Worm (Caenorhabditis elegans) whole organism, late embryonic: ENCODE data around the gene R09F10.8.

Source experiments
- C38D4.7 ChIP-seq: fragments of 200-800 bp; sonication (Bioruptor generic); optimal IDR thresholded peaks from 2 replicates; lab custom pipeline; 2018; ENCODE audit warnings: mild to moderate bottlenecking, missing genetic modification characterization, moderate library complexity, missing compliant biosample characterization
- F13H6.1 ChIP-seq: sonication (generic microtip); optimal IDR thresholded peaks from 2 replicates; lab custom pipeline; 2016; ENCODE audit warnings: missing genetic modification characterization, missing compliant biosample characterization
- K09A11.1 ChIP-seq: sonication (generic microtip); optimal IDR thresholded peaks from 2 replicates; lab custom pipeline; 2017; ENCODE audit warnings: antibody characterized with exemption, mild to moderate bottlenecking, missing genetic modification characterization, missing compliant biosample characterization; ENCODE audit not compliant: insufficient read depth
- ahr-1 ChIP-seq: sonication (generic microtip); optimal IDR thresholded peaks from 2 replicates; lab custom pipeline; 2016; ENCODE audit warnings: missing genetic modification characterization, missing compliant biosample characterization
- ceh-18 ChIP-seq: sonication (generic microtip); optimal IDR thresholded peaks from 2 replicates; lab custom pipeline; 2016; ENCODE audit warnings: missing genetic modification characterization, missing compliant biosample characterization
- ceh-19 ChIP-seq: fragments of 200-800 bp; sonication (Bioruptor generic); optimal IDR thresholded peaks from 2 replicates; lab custom pipeline; 2018; ENCODE audit warnings: mild to moderate bottlenecking, missing genetic modification characterization, missing compliant biosample characterization
- ceh-22 ChIP-seq: sonication (generic microtip); optimal IDR thresholded peaks from 2 replicates; lab custom pipeline; 2017; ENCODE audit warnings: missing biosample characterization, missing genetic modification characterization
- ceh-24 ChIP-seq: sonication (generic microtip); optimal IDR thresholded peaks from 2 replicates; lab custom pipeline; 2016; ENCODE audit warnings: mild to moderate bottlenecking, missing genetic modification characterization, missing compliant biosample characterization
- ceh-30 ChIP-seq: fragments of 150-350 bp; optimal IDR thresholded peaks from 2 replicates; lab custom pipeline; 2014; ENCODE audit warnings: missing biosample characterization, missing genetic modification characterization
- ceh-31 ChIP-seq: sonication (generic microtip); optimal IDR thresholded peaks from 2 replicates; lab custom pipeline; 2016; ENCODE audit warnings: missing genetic modification characterization, missing compliant biosample characterization
- ceh-34 ChIP-seq: sonication (generic microtip); optimal IDR thresholded peaks from 2 replicates; lab custom pipeline; 2016; ENCODE audit warnings: mild to moderate bottlenecking, missing genetic modification characterization, missing compliant biosample characterization
- ceh-45 ChIP-seq: fragments of 200-800 bp; sonication (Bioruptor generic); IDR thresholded peaks from 2 replicates; pipeline ENCODE4 v1.3.6; 2022; ENCODE audit warnings: missing genetic modification reagents, missing genetic modification characterization, missing compliant biosample characterization
- ceh-48 ChIP-seq: sonication (generic microtip); optimal IDR thresholded peaks from 2 replicates; lab custom pipeline; 2016; ENCODE audit warnings: missing genetic modification characterization, inconsistent platforms, missing compliant biosample characterization
- ceh-6 ChIP-seq: fragments of 200-800 bp; sonication (Bioruptor generic); optimal IDR thresholded peaks from 2 replicates; lab custom pipeline; 2018; ENCODE audit warnings: mild to moderate bottlenecking, missing genetic modification characterization, missing compliant biosample characterization
- ceh-9 ChIP-seq: sonication (generic microtip); optimal IDR thresholded peaks from 2 replicates; lab custom pipeline; 2016; ENCODE audit warnings: mild to moderate bottlenecking, missing genetic modification characterization, inconsistent platforms, missing compliant biosample characterization
- elt-2 ChIP-seq: sonication (generic microtip); optimal IDR thresholded peaks from 2 replicates; lab custom pipeline; 2016; ENCODE audit warnings: missing genetic modification reagents, missing genetic modification characterization, missing compliant biosample characterization
- ets-4 ChIP-seq: sonication (generic microtip); optimal IDR thresholded peaks from 2 replicates; lab custom pipeline; 2016; ENCODE audit warnings: missing genetic modification characterization, missing compliant biosample characterization
- fkh-10 ChIP-seq: fragments of 150-350 bp; optimal IDR thresholded peaks from 2 replicates; lab custom pipeline; 2014; ENCODE audit warnings: missing biosample characterization, missing genetic modification reagents, missing genetic modification characterization
- fkh-6 ChIP-seq: sonication (generic microtip); optimal IDR thresholded peaks from 2 replicates; lab custom pipeline; 2016; ENCODE audit warnings: missing genetic modification characterization, missing compliant biosample characterization
- gmeb-2 ChIP-seq: sonication (generic microtip); optimal IDR thresholded peaks from 2 replicates; lab custom pipeline; 2016; ENCODE audit warnings: missing genetic modification characterization, inconsistent platforms, missing compliant biosample characterization
- hlh-13 ChIP-seq: fragments of 200-800 bp; sonication (Bioruptor generic); optimal IDR thresholded peaks from 2 replicates; lab custom pipeline; 2018; ENCODE audit warnings: mild to moderate bottlenecking, missing genetic modification characterization, missing compliant biosample characterization
- hlh-8 ChIP-seq: sonication (generic microtip); optimal IDR thresholded peaks from 2 replicates; lab custom pipeline; 2016; ENCODE audit warnings: missing genotype, missing genetic modification characterization, missing compliant biosample characterization
- lim-6 ChIP-seq: sonication (generic microtip); optimal IDR thresholded peaks from 2 replicates; lab custom pipeline; 2016; ENCODE audit warnings: missing genetic modification characterization, missing compliant biosample characterization
- lin-11 ChIP-seq: fragments of 200-800 bp; sonication (Bioruptor generic); optimal IDR thresholded peaks from 2 replicates; lab custom pipeline; 2018; ENCODE audit warnings: mild to moderate bottlenecking, missing genetic modification characterization, missing compliant biosample characterization
- madf-2 ChIP-seq: sonication (generic microtip); optimal IDR thresholded peaks from 2 replicates; lab custom pipeline; 2017; ENCODE audit warnings: missing genetic modification characterization, missing compliant biosample characterization
- mec-3 ChIP-seq: sonication (generic microtip); optimal IDR thresholded peaks from 2 replicates; lab custom pipeline; 2016; ENCODE audit warnings: borderline replicate concordance, missing genetic modification characterization, missing compliant biosample characterization
- nfya-1 ChIP-seq: sonication (generic microtip); optimal IDR thresholded peaks from 2 replicates; lab custom pipeline; 2017; ENCODE audit warnings: missing genetic modification characterization, mild to moderate bottlenecking, missing compliant biosample characterization, antibody characterized with exemption, moderate library complexity
- npax-4 ChIP-seq: sonication (generic microtip); optimal IDR thresholded peaks from 2 replicates; lab custom pipeline; 2016; ENCODE audit warnings: missing genetic modification characterization, missing compliant biosample characterization
- pag-3 ChIP-seq: sonication (generic microtip); optimal IDR thresholded peaks from 2 replicates; lab custom pipeline; 2016; ENCODE audit warnings: missing compliant biosample characterization, missing genetic modification characterization, borderline replicate concordance
- pros-1 ChIP-seq: fragments of 150-350 bp; optimal IDR thresholded peaks from 2 replicates; lab custom pipeline; 2014; ENCODE audit warnings: missing biosample characterization, missing genetic modification reagents, missing genetic modification characterization
- ref-2 ChIP-seq: sonication (generic microtip); optimal IDR thresholded peaks from 2 replicates; lab custom pipeline; 2016; ENCODE audit warnings: missing genetic modification characterization, missing compliant biosample characterization
- rnt-1 ChIP-seq: sonication (generic microtip); optimal IDR thresholded peaks from 2 replicates; lab custom pipeline; 2016; ENCODE audit warnings: missing genetic modification characterization, missing compliant biosample characterization
- sox-2 ChIP-seq: fragments of 200-800 bp; sonication (Bioruptor generic); IDR thresholded peaks from 2 replicates; pipeline ENCODE4 v1.3.6; 2022; ENCODE audit warnings: missing genetic modification reagents, missing genetic modification characterization, missing compliant biosample characterization
- syd-9 ChIP-seq: sonication (generic microtip); optimal IDR thresholded peaks from 2 replicates; lab custom pipeline; 2016; ENCODE audit warnings: mild to moderate bottlenecking, missing genetic modification characterization, moderate library complexity, missing compliant biosample characterization
- unc-3 ChIP-seq, 2 experiments: fragments of 200-800 bp in 1 of 2; sonication (Bioruptor generic) in 1 of 2; sonication (generic microtip) in 1 of 2; conservative IDR thresholded peaks in 1 of 2; optimal IDR thresholded peaks in 1 of 2; 2 replicates each; pipeline versions ENCODE4 v1.3.6 to Lab custom; 2016 to 2022; ENCODE audit warnings: missing compliant biosample characterization in 2 of 2, missing genetic modification characterization in 2 of 2, missing genetic modification reagents in 1 of 2

Gene R09F10.8

ce11 chrX:8350984-8351383, 24.7 kb upstream of the R09F10.8 start, which contains the start of gene npr-28:
TSS of gene npr-28 (minus strand) at chrX:8351084.
- TF ChIP-seq unc-3 (GFP tag; conservative IDR thresholded peaks at IDR 0.05; lab: Robert Waterston, UW) (no peak), unc-3 (tag; optimal IDR thresholded peaks at IDR 0.05; lab: Kevin White, UChicago) (no peak), ceh-9 (tag; lab: Kevin White, UChicago) (no peak), ceh-6 (no peak), lim-6 (tag; lab: Kevin White, UChicago) (no peak), hlh-8 (tag; lab: Kevin White, UChicago) (no peak), ceh-31 (tag; lab: Kevin White, UChicago) (no peak), ceh-19 (no peak), ahr-1 (tag; lab: Kevin White, UChicago) (no peak), ceh-18 (tag; lab: Kevin White, UChicago) (no peak), hlh-13 (GFP tag; lab: Kevin White, UChicago) (no peak), npax-4 (tag; lab: Kevin White, UChicago) (no peak), pros-1 (tag; lab: Kevin White, UChicago) (no peak), rnt-1 (tag; lab: Kevin White, UChicago) (no peak), fkh-10 (GFP tag; lab: Kevin White, UChicago) (no peak)

DNA sequence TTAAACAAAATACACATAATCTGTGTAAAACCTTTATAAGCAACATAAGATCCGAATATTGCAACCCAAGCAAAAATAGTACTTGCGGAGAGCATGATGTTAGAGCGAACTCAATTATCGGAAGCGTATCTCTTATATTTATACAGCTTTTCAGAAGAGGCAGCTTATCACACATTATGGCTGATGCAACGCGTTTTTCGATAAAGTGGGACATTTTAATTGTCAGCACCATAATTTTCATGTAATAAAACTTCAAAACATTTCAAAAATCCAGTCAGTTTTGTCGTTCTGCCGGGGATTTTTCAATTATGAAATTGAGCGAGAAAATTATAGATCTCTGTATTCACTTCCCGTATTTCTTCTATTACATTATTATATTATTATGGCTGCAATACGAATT, 20.0 kb upstream of the R09F10.8 start, which contains the start of gene drd-5:
Gene drd-5 (minus strand): TSS at position 101 of the 400 bp plus-strand sequence.
- TF ChIP-seq rnt-1 (tag; lab: Kevin White, UChicago) (no peak), ahr-1 (tag; lab: Kevin White, UChicago) (no peak), ceh-34 (tag; lab: Kevin White, UChicago) (no peak), ceh-19 (no peak), npax-4 (tag; lab: Kevin White, UChicago) (no peak), syd-9 (tag; lab: Kevin White, UChicago) (no peak), sox-2 (GFP tag; lab: Robert Waterston, UW) (no peak), unc-3 (GFP tag; conservative IDR thresholded peaks at IDR 0.05; lab: Robert Waterston, UW) (no peak), unc-3 (tag; optimal IDR thresholded peaks at IDR 0.05; lab: Kevin White, UChicago) (no peak), ref-2 (tag; lab: Kevin White, UChicago) (no peak), madf-2 (tag; lab: Kevin White, UChicago) (no peak), ceh-22 (tag; lab: Kevin White, UChicago) (no peak), pros-1 (tag; lab: Kevin White, UChicago) (no peak), mec-3 (tag; lab: Kevin White, UChicago) (no peak), nfya-1 (tag; lab: Kevin White, UChicago) (no peak), ceh-9 (tag; lab: Kevin White, UChicago) (no peak), ceh-30 (tag; lab: Kevin White, UChicago) (no peak)

DNA sequence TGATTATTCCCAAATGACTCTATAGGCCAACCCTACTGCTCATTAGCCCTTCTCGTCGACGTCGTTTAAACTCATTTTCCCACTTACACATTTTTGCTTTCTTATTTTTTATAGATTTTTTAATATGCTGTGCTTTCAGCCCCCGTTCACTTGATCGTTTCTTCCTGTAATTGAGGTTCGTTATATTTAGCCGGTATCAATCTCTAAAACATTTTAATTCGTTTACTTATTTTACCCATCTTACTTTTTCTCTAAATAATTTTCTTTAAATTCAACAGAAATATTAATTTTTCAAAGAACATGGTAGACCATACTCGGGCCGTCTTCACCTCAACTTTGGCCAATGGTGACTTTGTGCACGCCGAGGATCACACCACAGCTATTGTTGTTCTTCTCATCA, 15.4 kb upstream of the R09F10.8 start, which contains the start of gene F55E10.1:
Gene F55E10.1 (plus strand): TSS at position 301 of the 400 bp plus-strand sequence.
- no peak for TF ChIP-seq ceh-24 (tag; lab: Kevin White, UChicago)
- TF ChIP-seq gmeb-2 (tag; lab: Kevin White, UChicago), result no peak
- TF ChIP-seq ref-2 (tag; lab: Kevin White, UChicago), result no peak
- TF ChIP-seq F13H6.1 (tag; lab: Kevin White, UChicago), result no peak
- no peak for TF ChIP-seq mec-3 (tag; lab: Kevin White, UChicago)
- TF ChIP-seq K09A11.1 (tag; lab: Kevin White, UChicago), result no peak
- no peak for TF ChIP-seq pag-3 (tag; lab: Kevin White, UChicago)
- TF ChIP-seq C38D4.7 (GFP tag; lab: Kevin White, UChicago), result no peak
- TF ChIP-seq, all 69 proteins: peak for 0

ce11 chrX:8340393-8340792, 14.1 kb upstream of the R09F10.8 start, which contains the start of gene F55E10.2:
TSS of gene F55E10.2 (plus strand) at chrX:8340693.
- no peak for TF ChIP-seq ets-4 (tag; lab: Kevin White, UChicago)
- TF ChIP-seq unc-3 (GFP tag; conservative IDR thresholded peaks at IDR 0.05; lab: Robert Waterston, UW), result no peak
- TF ChIP-seq unc-3 (tag; optimal IDR thresholded peaks at IDR 0.05; lab: Kevin White, UChicago), result no peak

DNA sequence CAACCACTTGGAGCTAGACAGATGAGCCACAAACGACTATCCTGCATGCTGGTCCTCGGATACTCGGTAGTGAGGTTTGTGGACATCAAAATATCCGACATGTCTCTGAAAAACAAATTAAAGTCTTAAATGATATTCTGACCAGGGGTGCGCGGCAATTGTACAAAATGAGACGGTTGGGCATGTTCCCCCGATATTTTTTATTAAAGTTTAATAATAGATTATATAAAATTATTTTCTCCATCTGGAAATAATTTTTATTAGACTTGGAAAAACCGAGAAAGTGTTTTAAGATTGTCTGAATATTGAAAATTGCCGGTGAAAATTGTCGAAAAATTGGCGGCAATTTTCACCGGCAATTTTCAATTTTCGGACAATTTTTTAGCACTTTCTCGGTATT, 1.5 kb upstream of the R09F10.8 start, which contains the start of gene F55E10.4:
Gene F55E10.4 (minus strand): TSS at position 101 of the 400 bp plus-strand sequence.
- TF ChIP-seq elt-2, result no peak
- no peak for TF ChIP-seq ceh-22 (tag; lab: Kevin White, UChicago)
- no peak for TF ChIP-seq ceh-45 (GFP tag; lab: Robert Waterston, UW)
- no peak for TF ChIP-seq nfya-1 (tag; lab: Kevin White, UChicago)
- TF ChIP-seq syd-9 (tag; lab: Kevin White, UChicago), result no peak
- no peak for TF ChIP-seq ceh-48 (tag; lab: Kevin White, UChicago)
- TF ChIP-seq sox-2 (GFP tag; lab: Robert Waterston, UW), result no peak
- no peak for TF ChIP-seq lin-11 (tag; lab: Kevin White, UChicago)
- TF ChIP-seq C38D4.7 (GFP tag; lab: Kevin White, UChicago), result no peak
- no peak for TF ChIP-seq fkh-6 (tag; lab: Kevin White, UChicago)
